Fruit fly (Drosophila melanogaster): ENCODE data around the gene Boh2.
A peak's percentile ranks its signal among the peaks of the same experiment; 100 is the strongest.

Gene Boh2

DNA sequence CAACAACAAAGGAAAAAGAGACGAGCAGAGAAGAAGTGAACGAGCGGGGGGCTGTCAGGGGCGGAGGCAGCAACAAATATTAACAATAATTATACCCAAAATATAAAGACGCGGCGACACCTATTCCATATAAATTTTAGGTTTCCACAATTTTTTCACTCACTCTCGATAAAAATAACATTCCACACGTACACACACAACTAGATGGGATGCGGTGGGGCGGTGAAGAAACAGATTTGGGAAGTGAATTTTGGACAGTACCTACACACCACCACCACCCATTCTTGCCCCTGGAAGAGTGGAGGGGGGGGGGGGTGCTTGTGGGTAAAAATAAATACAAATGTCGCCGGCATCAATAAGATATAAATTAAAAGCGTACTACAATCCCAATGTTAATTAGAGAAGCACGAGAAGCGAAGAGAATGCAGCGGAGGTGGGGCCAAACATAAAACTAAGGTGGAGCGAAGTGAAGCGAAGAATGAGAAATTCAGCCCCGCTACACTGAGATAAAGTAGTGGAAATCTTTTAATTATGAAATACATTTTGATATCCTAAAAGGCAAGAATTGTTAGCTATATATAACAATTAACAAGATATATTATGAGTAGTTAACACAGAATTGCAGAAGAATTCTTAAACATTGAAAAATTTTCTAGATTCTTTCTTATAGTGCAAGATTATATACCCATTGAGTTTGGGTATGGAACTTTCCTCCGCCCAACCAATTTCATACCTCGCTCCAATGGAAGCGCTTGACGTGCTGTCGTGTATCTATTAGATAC, 29.9 kb downstream of the Boh2 start (continued):
- TF ChIP-seq CG7928 (GFP tag; optimal IDR thresholded peaks at IDR 0.05), result no peak
- no peak for TF ChIP-seq kni (GFP tag; optimal IDR thresholded peaks at IDR 0.05)
- TF ChIP-seq HmgZ (tag; optimal IDR thresholded peaks at IDR 0.05), result no peak
- TF ChIP-seq CG8924 (tag; optimal IDR thresholded peaks at IDR 0.05), result peak; percentile 78
- peak; percentile 14 for TF ChIP-seq ind (GFP tag; optimal IDR thresholded peaks at IDR 0.05)
- no peak for TF ChIP-seq Opbp (GFP tag; IDR thresholded peaks at IDR 0.05; ENCODE audit: partially characterized antibody)
- peak; percentile 64 for TF ChIP-seq CG1602 (GFP tag; optimal IDR thresholded peaks at IDR 0.05)
- peak; percentile 79 for TF ChIP-seq CG3407 (GFP tag; optimal IDR thresholded peaks at IDR 0.05)
- no peak for TF ChIP-seq bowl (GFP tag; IDR thresholded peaks at IDR 0.05)
- no peak; the same call in 3 of the 4 replicates for TF ChIP-seq Gug (GFP tag; IDR thresholded peaks at IDR 0.05)
- no peak; the same call in 1 of the 2 replicates for TF ChIP-seq gt (GFP tag; IDR thresholded peaks at IDR 0.05)
- TF ChIP-seq exex (tag; optimal IDR thresholded peaks at IDR 0.05), result no peak
- peak; percentile 22 for TF ChIP-seq cg (GFP tag; optimal IDR thresholded peaks at IDR 0.05)
- peak; percentile 19 for TF ChIP-seq Med (GFP tag)
- TF ChIP-seq slp2 (GFP tag; optimal IDR thresholded peaks at IDR 0.05), result no peak
- no peak for TF ChIP-seq CG8765 (GFP tag; IDR thresholded peaks at IDR 0.05)
- no peak for TF ChIP-seq unc-4 (GFP tag; IDR thresholded peaks at IDR 0.05; ENCODE audit: partially characterized antibody)
- peak; percentile 80 for TF ChIP-seq CG18262 (tag; optimal IDR thresholded peaks at IDR 0.05)
- TF ChIP-seq disco-r (GFP tag; optimal IDR thresholded peaks at IDR 0.05), result no peak
- peak in 1 of 3 experiments; percentile 87 for TF ChIP-seq lola (GFP tag; optimal IDR thresholded peaks at IDR 0.05)
- TF ChIP-seq gro (GFP tag; optimal IDR thresholded peaks at IDR 0.05), result no peak
- peak; percentile 74 for TF ChIP-seq twi (tag; optimal IDR thresholded peaks at IDR 0.05)
- no peak for TF ChIP-seq CkIIα-i1 (GFP tag; IDR thresholded peaks at IDR 0.05)
- no peak for TF ChIP-seq Dad (GFP tag; optimal IDR thresholded peaks at IDR 0.05)
- TF ChIP-seq esg (GFP tag; conservative IDR thresholded peaks at IDR 0.05), result peak; percentile 55
- TF ChIP-seq CG34422 (GFP tag; IDR thresholded peaks at IDR 0.05), result peak; percentile 23; the same call in 1 of the 3 replicates
- TF ChIP-seq CG2202 (tag; optimal IDR thresholded peaks at IDR 0.05), result peak; percentile 82
- TF ChIP-seq PHDP (tag; optimal IDR thresholded peaks at IDR 0.05), result peak; percentile 77
- no peak for TF ChIP-seq wdn (GFP tag; IDR thresholded peaks at IDR 0.05)
- no peak for TF ChIP-seq CG12071 (GFP tag; optimal IDR thresholded peaks at IDR 0.05)
- peak; percentile 1 for TF ChIP-seq NfI (GFP tag; optimal IDR thresholded peaks at IDR 0.05)
- 0 out of 3 replicates have a peak, but pooled peaks have one; percentile 39 for TF ChIP-seq z (GFP tag; IDR thresholded peaks at IDR 0.05)
- peak; percentile 58 for TF ChIP-seq CG7745 (tag; optimal IDR thresholded peaks at IDR 0.05)
- no peak for TF ChIP-seq CG6791 (GFP tag; IDR thresholded peaks at IDR 0.05; ENCODE audit: partially characterized antibody)
- TF ChIP-seq CG9932 (GFP tag; IDR thresholded peaks at IDR 0.05), result no peak
- no peak for TF ChIP-seq Trl (optimal IDR thresholded peaks at IDR 0.05)
- peak; percentile 24 for TF ChIP-seq Trl (GFP tag; optimal IDR thresholded peaks at IDR 0.05)
- TF ChIP-seq unpg (GFP tag; optimal IDR thresholded peaks at IDR 0.05), result peak; percentile 86
- TF ChIP-seq NC2α (GFP tag; optimal IDR thresholded peaks at IDR 0.05), result peak; percentile 26
- TF ChIP-seq pros (GFP tag; optimal IDR thresholded peaks at IDR 0.05), result no peak
- TF ChIP-seq CG2712 (tag; optimal IDR thresholded peaks at IDR 0.05), result peak; percentile 81
- TF ChIP-seq HLH54F (GFP tag; optimal IDR thresholded peaks at IDR 0.05), result no peak
- TF ChIP-seq CG34376 (GFP tag; optimal IDR thresholded peaks at IDR 0.05), result no peak
- TF ChIP-seq MBD-R2 (GFP tag; IDR thresholded peaks at IDR 0.05), result no peak
- peak; percentile 74 for TF ChIP-seq ab (GFP tag; optimal IDR thresholded peaks at IDR 0.05)
- TF ChIP-seq Fer3 (tag; optimal IDR thresholded peaks at IDR 0.05), result no peak
- peak; percentile 3 for TF ChIP-seq CG15073 (GFP tag; optimal IDR thresholded peaks at IDR 0.05)
- TF ChIP-seq dati (GFP tag; IDR thresholded peaks at IDR 0.05), result no peak
- TF ChIP-seq CG10147 (GFP tag; optimal IDR thresholded peaks at IDR 0.05), result no peak
- TF ChIP-seq pita (GFP tag; optimal IDR thresholded peaks at IDR 0.05), result no peak

All from whole organism, embryonic.